Worm (Caenorhabditis elegans) whole organism, L2 larva: Measurements from ENCODE around the gene msa-1.

Experiments used
- ama-1 ChIP-seq: fragments of 150-350 bp; optimal IDR thresholded peaks from 2 replicates; lab custom pipeline; 2018; ENCODE audit warnings: inconsistent platforms
- ceh-82 ChIP-seq: fragments of 150-350 bp; optimal IDR thresholded peaks from 2 replicates; lab custom pipeline; 2014; ENCODE audit warnings: missing biosample characterization, missing genetic modification characterization
- dmd-4 ChIP-seq: sonication (generic microtip); optimal IDR thresholded peaks from 2 replicates; lab custom pipeline; 2017; ENCODE audit warnings: missing biosample characterization, missing genetic modification characterization
- elt-1 ChIP-seq: fragments of 150-350 bp; optimal IDR thresholded peaks from 2 replicates; lab custom pipeline; 2014; ENCODE audit warnings: missing biosample characterization, missing genetic modification characterization
- lin-13 ChIP-seq: fragments of 150-350 bp; optimal IDR thresholded peaks from 2 replicates; lab custom pipeline; 2014; ENCODE audit warnings: missing biosample characterization, missing genetic modification reagents, missing genetic modification characterization
- lsy-2 ChIP-seq, 2 experiments: fragments of 150-350 bp in 1 of 2; sonication (generic microtip) in 1 of 2; optimal IDR thresholded peaks; 2 replicates each; lab custom pipeline; 2014 to 2017; ENCODE audit warnings: missing biosample characterization in 2 of 2, missing genetic modification characterization in 2 of 2
- nhr-23 ChIP-seq: fragments of 150-350 bp; optimal IDR thresholded peaks from 2 replicates; lab custom pipeline; 2014; ENCODE audit warnings: missing biosample characterization, missing genetic modification reagents, missing genetic modification characterization
- nhr-25 ChIP-seq: fragments of 150-350 bp; sonication (generic microtip); optimal IDR thresholded peaks from 3 replicates; lab custom pipeline; 2014; ENCODE audit warnings: missing biosample characterization, missing genetic modification characterization
- nhr-77 ChIP-seq: fragments of 150-350 bp; optimal IDR thresholded peaks from 2 replicates; lab custom pipeline; 2014; ENCODE audit warnings: missing biosample characterization, missing genetic modification characterization
- zag-1 ChIP-seq: fragments of 150-350 bp; optimal IDR thresholded peaks from 2 replicates; lab custom pipeline; 2014; ENCODE audit warnings: missing biosample characterization, missing genetic modification characterization

ce11 chrIV:9121545-9121944 is 33.2 kb downstream of the msa-1 start:
- TF ChIP-seq elt-1 (tag; lab: Kevin White, UChicago) (no peak), nhr-77 (no peak), ceh-82 (tag; lab: Kevin White, UChicago) (no peak), lsy-2 (tag; optimal IDR thresholded peaks at IDR 0.05; lab: Kevin White, UChicago) (peak in 1 of 2 experiments; percentile 50), nhr-23 (tag; lab: Kevin White, UChicago) (no peak), ama-1 (lab: Kevin White, UChicago) (no peak), lin-13 (no peak), nhr-25 (tag; lab: Kevin White, UChicago) (peak; percentile 49), dmd-4 (tag; lab: Kevin White, UChicago) (no peak), zag-1 (tag; lab: Kevin White, UChicago) (no peak)
